Worm (Caenorhabditis elegans): Measurements from ENCODE around the gene H04D03.2.

- TF ChIP-seq aha-1 (tag; optimal IDR thresholded peaks at IDR 0.05) (no peak), tbx-2 (tag; optimal IDR thresholded peaks at IDR 0.05) (no peak), nhr-237 (tag; optimal IDR thresholded peaks at IDR 0.05) (no peak), nhr-76 (tag; optimal IDR thresholded peaks at IDR 0.05) (no peak)
Observed at ce11 chrIII:10470927-10471326, 28.7 kb upstream of the H04D03.2 start, which contains the start of gene cul-1.

Data from whole organism, L1 larva.